Worm (Caenorhabditis elegans) whole organism, L3 larva: ENCODE data around the gene odr-8.

Experiments
- R02D3.7 ChIP-seq: fragments of 150-350 bp; optimal IDR thresholded peaks from 2 replicates; lab custom pipeline; 2014; ENCODE audit warnings: missing biosample characterization, missing genetic modification characterization
- ZK546.5 ChIP-seq: sonication (generic microtip); optimal IDR thresholded peaks from 2 replicates; lab custom pipeline; 2017; ENCODE audit warnings: missing biosample characterization, missing genetic modification characterization
- aly-2 ChIP-seq: fragments of 150-350 bp; optimal IDR thresholded peaks from 2 replicates; lab custom pipeline; 2014; ENCODE audit warnings: missing biosample characterization, missing genetic modification characterization
- ceh-16 ChIP-seq: sonication (generic microtip); optimal IDR thresholded peaks from 2 replicates; lab custom pipeline; 2017; ENCODE audit warnings: missing biosample characterization, missing genetic modification characterization
- ceh-28 ChIP-seq: fragments of 150-350 bp; optimal IDR thresholded peaks from 2 replicates; lab custom pipeline; 2014; ENCODE audit warnings: missing biosample characterization, missing genetic modification reagents, missing genetic modification characterization
- ceh-82 ChIP-seq: fragments of 150-350 bp; optimal IDR thresholded peaks from 2 replicates; lab custom pipeline; 2014; ENCODE audit warnings: missing biosample characterization, missing genetic modification characterization
- ceh-9 ChIP-seq: sonication (generic microtip); optimal IDR thresholded peaks from 2 replicates; lab custom pipeline; 2018; ENCODE audit warnings: missing biosample characterization, missing genetic modification characterization
- egl-27 ChIP-seq: sonication (generic microtip); optimal IDR thresholded peaks from 4 replicates; lab custom pipeline; 2017; ENCODE audit warnings: missing biosample characterization, missing genetic modification reagents, missing genetic modification characterization
- egl-5 ChIP-seq: fragments of 150-350 bp; optimal IDR thresholded peaks from 2 replicates; lab custom pipeline; 2017; ENCODE audit warnings: missing biosample characterization, missing genetic modification reagents, missing genetic modification characterization, inconsistent platforms
- fkh-10 ChIP-seq: sonication (generic microtip); optimal IDR thresholded peaks from 2 replicates; lab custom pipeline; 2017; ENCODE audit warnings: missing biosample characterization, missing genetic modification reagents, missing genetic modification characterization
- fkh-2 ChIP-seq: fragments of 150-350 bp; optimal IDR thresholded peaks from 2 replicates; lab custom pipeline; 2014; ENCODE audit warnings: missing biosample characterization, missing genetic modification reagents, missing genetic modification characterization
- fos-1 ChIP-seq: fragments of 150-350 bp; optimal IDR thresholded peaks from 2 replicates; lab custom pipeline; 2014; ENCODE audit warnings: missing biosample characterization, missing genetic modification characterization
- hmg-11 ChIP-seq: sonication (generic microtip); optimal IDR thresholded peaks from 2 replicates; lab custom pipeline; 2016; ENCODE audit warnings: missing genetic modification characterization, missing compliant biosample characterization
- jun-1 ChIP-seq: fragments of 150-350 bp; optimal IDR thresholded peaks from 2 replicates; lab custom pipeline; 2014; ENCODE audit warnings: missing biosample characterization, missing genetic modification reagents, missing genetic modification characterization
- lin-15B ChIP-seq: fragments of 150-350 bp; optimal IDR thresholded peaks from 2 replicates; lab custom pipeline; 2014; ENCODE audit warnings: missing biosample characterization, missing genetic modification characterization
- lin-39 ChIP-seq: fragments of 150-350 bp; optimal IDR thresholded peaks from 2 replicates; lab custom pipeline; 2018; ENCODE audit warnings: missing biosample characterization, missing genetic modification reagents, missing genetic modification characterization
- mml-1 ChIP-seq: fragments of 150-350 bp; sonication (generic microtip); optimal IDR thresholded peaks from 3 replicates; lab custom pipeline; 2014; ENCODE audit warnings: missing biosample characterization, missing genetic modification characterization
- nhr-11 ChIP-seq: fragments of 150-350 bp; optimal IDR thresholded peaks from 2 replicates; lab custom pipeline; 2014; ENCODE audit warnings: missing biosample characterization, missing genetic modification characterization
- nhr-23 ChIP-seq: fragments of 150-350 bp; optimal IDR thresholded peaks from 2 replicates; lab custom pipeline; 2014; ENCODE audit warnings: missing biosample characterization, missing genetic modification reagents, missing genetic modification characterization
- nhr-237 ChIP-seq: fragments of 150-350 bp; optimal IDR thresholded peaks from 2 replicates; lab custom pipeline; 2014; ENCODE audit warnings: missing biosample characterization, missing genetic modification characterization
- nhr-25 ChIP-seq: sonication (generic microtip); optimal IDR thresholded peaks from 2 replicates; lab custom pipeline; 2017; ENCODE audit warnings: missing biosample characterization, missing genetic modification characterization
- nhr-43 ChIP-seq: sonication (generic microtip); optimal IDR thresholded peaks from 2 replicates; lab custom pipeline; 2016; ENCODE audit warnings: mild to moderate bottlenecking, missing genetic modification characterization, missing compliant biosample characterization; ENCODE audit not compliant: poor library complexity, severe bottlenecking
- sea-2 ChIP-seq: fragments of 150-350 bp; sonication (generic microtip); optimal IDR thresholded peaks from 4 replicates; lab custom pipeline; 2014; ENCODE audit warnings: missing biosample characterization, missing genetic modification reagents, missing genetic modification characterization
- tbx-2 ChIP-seq: sonication (generic microtip); optimal IDR thresholded peaks from 2 replicates; lab custom pipeline; 2016; ENCODE audit warnings: mild to moderate bottlenecking, missing genetic modification characterization, missing compliant biosample characterization
- unc-39 ChIP-seq: sonication (generic microtip); optimal IDR thresholded peaks from 4 replicates; lab custom pipeline; 2017; ENCODE audit warnings: missing biosample characterization, missing genetic modification characterization
- zag-1 ChIP-seq: fragments of 150-350 bp; optimal IDR thresholded peaks from 2 replicates; lab custom pipeline; 2014; ENCODE audit warnings: missing biosample characterization, missing genetic modification characterization
- ztf-4 ChIP-seq: fragments of 150-350 bp; optimal IDR thresholded peaks from 2 replicates; lab custom pipeline; 2014; ENCODE audit warnings: missing biosample characterization, missing genetic modification characterization

The odr-8 gene

ce11 chrIV:6541435-6541834, 41.1 kb downstream of the odr-8 start, which contains the start of gene C01G5.25:
Gene C01G5.25 (plus strand): TSS chrIV:6541684.
- peak; percentile 51 for TF ChIP-seq lin-39 (tag; lab: Kevin White, UChicago)
- TF ChIP-seq egl-5 (tag; lab: Kevin White, UChicago) = no peak

DNA sequence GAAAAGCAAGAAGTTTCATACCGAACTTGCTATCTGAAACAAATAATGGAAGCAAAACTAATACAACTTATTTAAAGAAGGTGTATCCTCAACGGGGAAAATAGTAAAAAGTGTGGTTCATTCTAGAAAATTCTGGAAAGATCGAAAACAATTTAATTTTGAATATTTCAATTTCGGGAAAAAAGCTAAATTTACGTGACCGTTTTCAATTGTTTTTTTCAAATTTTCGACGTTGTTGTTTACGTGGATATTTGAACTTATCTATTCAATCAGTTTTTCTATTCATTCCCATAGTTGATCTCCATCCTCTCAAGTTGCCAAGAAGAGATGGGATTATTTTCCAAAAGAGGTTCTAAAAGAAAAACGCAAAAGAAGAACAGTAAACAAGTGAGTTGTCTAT, 46.6 kb downstream of the odr-8 start, which contains the start of gene C01G5.3:
Gene C01G5.3 (plus strand): TSS at position 301 of the 400 bp plus-strand sequence.
- no peak for TF ChIP-seq ceh-28
- no peak for TF ChIP-seq egl-5 (tag; lab: Kevin White, UChicago)
- no peak for TF ChIP-seq jun-1 (tag; lab: Kevin White, UChicago)
- no peak for TF ChIP-seq fkh-2 (tag; lab: Kevin White, UChicago)
- TF ChIP-seq ceh-16 (tag; lab: Kevin White, UChicago) = no peak
- no peak for TF ChIP-seq aly-2 (tag; lab: Kevin White, UChicago)
- TF ChIP-seq unc-39 (tag; lab: Kevin White, UChicago) = no peak
- TF ChIP-seq tbx-2 (tag; lab: Kevin White, UChicago) = no peak
- TF ChIP-seq nhr-25 (tag; lab: Kevin White, UChicago) = no peak
- TF ChIP-seq zag-1 (tag; lab: Kevin White, UChicago) = no peak
- no peak for TF ChIP-seq nhr-237 (tag; lab: Kevin White, UChicago)
- no peak for TF ChIP-seq fkh-10 (GFP tag; lab: Kevin White, UChicago)
- TF ChIP-seq nhr-43 = no peak

DNA sequence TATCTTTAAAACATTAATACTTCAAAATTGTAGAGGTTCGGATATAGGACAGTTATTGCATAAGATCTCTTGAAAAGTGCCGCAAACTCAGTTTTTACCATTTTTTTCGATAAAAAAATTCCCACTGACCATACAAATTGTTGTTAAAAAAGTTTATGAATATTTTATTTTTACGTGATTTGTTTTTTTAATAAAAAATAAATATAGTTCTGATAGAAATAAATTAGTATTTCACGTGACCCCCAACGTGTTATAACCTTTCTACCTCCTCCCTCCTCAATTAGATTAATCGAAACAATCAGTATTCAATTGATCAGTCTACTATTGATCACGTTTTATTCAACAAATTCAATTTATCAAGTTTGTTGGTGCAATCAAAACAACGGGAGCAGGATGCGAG, 51.1 kb downstream of the odr-8 start, which contains the start of gene C01G5.4:
Gene C01G5.4 (plus strand): TSS at position 301 of the 400 bp plus-strand sequence.
- TF ChIP-seq egl-27 (tag; lab: Kevin White, UChicago) = no peak
- TF ChIP-seq sea-2 (GFP tag; lab: Kevin White, UChicago) = no peak
- no peak for TF ChIP-seq nhr-43
- no peak for TF ChIP-seq mml-1 (tag; lab: Kevin White, UChicago)
- TF ChIP-seq R02D3.7 (tag; lab: Kevin White, UChicago) = no peak
- no peak for TF ChIP-seq egl-5 (tag; lab: Kevin White, UChicago)
- TF ChIP-seq ceh-9 (tag; lab: Kevin White, UChicago) = no peak
- TF ChIP-seq unc-39 (tag; lab: Kevin White, UChicago) = no peak
- TF ChIP-seq nhr-11 = no peak
- TF ChIP-seq ztf-4 (tag; lab: Kevin White, UChicago) = no peak
- no peak for TF ChIP-seq lin-15B (tag; lab: Kevin White, UChicago)
- no peak for TF ChIP-seq zag-1 (tag; lab: Kevin White, UChicago)
- TF ChIP-seq nhr-23 (tag; lab: Kevin White, UChicago) = no peak
- TF ChIP-seq ceh-82 (tag; lab: Kevin White, UChicago) = no peak
- TF ChIP-seq ZK546.5 (tag; lab: Kevin White, UChicago) = no peak
- TF ChIP-seq fos-1 = no peak
- TF ChIP-seq hmg-11 (tag; lab: Kevin White, UChicago) = no peak
